Worm (Caenorhabditis elegans) whole organism, young adult: Measurements from ENCODE around the gene T16G12.4.

Source experiments
- B0261.1 ChIP-seq: sonication (generic microtip); optimal IDR thresholded peaks from 2 replicates; lab custom pipeline; 2016; ENCODE audit warnings: mild to moderate bottlenecking, missing genetic modification characterization, moderate library complexity, missing compliant biosample characterization
- F39B2.1 ChIP-seq: fragments of 200-800 bp; sonication (Bioruptor generic); IDR thresholded peaks from 2 replicates; pipeline ENCODE4 v1.3.6; 2022; ENCODE audit warnings: missing genetic modification reagents, missing genetic modification characterization, missing compliant biosample characterization
- ama-1 ChIP-seq, 3 experiments: fragments of 150-350 bp in 1 of 3; sonication (generic microtip) in 2 of 3; optimal IDR thresholded peaks; 2 replicates each; lab custom pipeline; 2014 to 2018; ENCODE audit warnings: missing biosample characterization in 2 of 3, missing genetic modification characterization in 2 of 3, missing genetic modification reagents in 2 of 3
- bed-2 ChIP-seq: fragments of 200-800 bp; sonication (Bioruptor generic); IDR thresholded peaks from 2 replicates; pipeline ENCODE4 v1.3.6; 2022; ENCODE audit warnings: missing genetic modification reagents, missing genetic modification characterization, missing compliant biosample characterization
- lag-1 ChIP-seq: fragments of 200-800 bp; sonication (Bioruptor generic); IDR thresholded peaks from 2 replicates; pipeline ENCODE4 v1.3.6; 2022; ENCODE audit warnings: missing genetic modification reagents, missing genetic modification characterization, missing compliant biosample characterization
- madf-3 ChIP-seq: fragments of 200-800 bp; sonication (Bioruptor generic); IDR thresholded peaks from 2 replicates; pipeline ENCODE4 v1.3.6; 2022; ENCODE audit warnings: missing genetic modification reagents, missing genetic modification characterization, missing compliant biosample characterization
- nhr-80 ChIP-seq: sonication (generic microtip); optimal IDR thresholded peaks from 2 replicates; lab custom pipeline; 2016; ENCODE audit warnings: missing genetic modification characterization, missing compliant biosample characterization
- pha-4 ChIP-seq: fragments of 150-350 bp; sonication (generic microtip); optimal IDR thresholded peaks from 2 replicates; lab custom pipeline; 2014; ENCODE audit warnings: missing biosample characterization, missing genetic modification reagents, missing genetic modification characterization
- rec-8 ChIP-seq, 2 experiments: sonication (generic microtip); optimal IDR thresholded peaks; 2 replicates each; lab custom pipeline; 2016; ENCODE audit warnings: mild to moderate bottlenecking in 2 of 2, missing genetic modification characterization in 2 of 2, missing genetic modification reagents in 2 of 2, missing genotype in 2 of 2, missing biosample characterization in 1 of 2, missing compliant biosample characterization in 1 of 2, moderate library complexity in 1 of 2
- snpc-4 ChIP-seq, 5 experiments: fragments of 150-350 bp in 1 of 5; sonication (generic microtip) in 4 of 5; optimal IDR thresholded peaks; 2 replicates each; lab custom pipeline; 2014 to 2018; ENCODE audit warnings: missing genetic modification characterization in 5 of 5, missing biosample characterization in 3 of 5, antibody characterized with exemption in 2 of 5, mild to moderate bottlenecking in 2 of 5, missing compliant biosample characterization in 2 of 5, missing genotype in 2 of 5, moderate library complexity in 2 of 5, missing genetic modification reagents in 1 of 5
- somi-1 ChIP-seq: fragments of 200-800 bp; sonication (Bioruptor generic); optimal IDR thresholded peaks from 2 replicates; lab custom pipeline; 2018; ENCODE audit warnings: mild to moderate bottlenecking, missing genetic modification characterization, missing compliant biosample characterization
- ztf-28 ChIP-seq: fragments of 200-800 bp; sonication (Bioruptor generic); IDR thresholded peaks from 2 replicates; pipeline ENCODE4 v1.3.6; 2022; ENCODE audit warnings: missing genetic modification reagents, missing genetic modification characterization, missing compliant biosample characterization

DNA sequence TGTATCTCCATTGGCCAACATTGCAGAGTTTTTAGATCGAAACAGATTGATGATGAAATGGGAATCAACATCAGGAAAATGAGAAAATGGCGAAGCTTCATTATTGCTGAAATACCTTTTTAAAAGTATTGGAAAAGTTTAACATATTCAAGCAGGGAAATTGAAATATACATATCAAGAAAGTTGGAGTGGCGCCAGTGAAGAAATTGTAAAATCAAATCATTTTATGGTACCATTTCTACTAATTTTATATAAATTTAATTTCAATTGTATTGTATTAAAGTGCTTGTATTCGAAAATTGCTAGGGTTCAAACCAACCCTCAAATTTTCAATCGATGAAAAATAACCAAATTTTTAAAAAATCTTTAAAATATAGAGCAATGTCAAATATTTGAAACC, 48.8 kb downstream of the T16G12.4 start, which contains the start of gene srt-55:
- TF ChIP-seq F39B2.1 (GFP tag; lab: Robert Waterston, UW): no peak
- no peak for TF ChIP-seq pha-4 (tag; lab: Kevin White, UChicago)
- TF ChIP-seq rec-8 (tag; optimal IDR thresholded peaks at IDR 0.05; lab: Kevin White, UChicago): no peak
- no peak for TF ChIP-seq bed-2 (GFP tag; lab: Robert Waterston, UW)
- TF ChIP-seq nhr-80: no peak
- no peak for TF ChIP-seq snpc-4 (GFP tag; optimal IDR thresholded peaks at IDR 0.05; lab: Kevin White, UChicago)
- no peak for TF ChIP-seq snpc-4 (tag; optimal IDR thresholded peaks at IDR 0.05; lab: Kevin White, UChicago)
- no peak for TF ChIP-seq lag-1 (GFP tag; lab: Robert Waterston, UW)
- no peak for TF ChIP-seq ztf-28 (GFP tag; lab: Robert Waterston, UW)
- no peak for TF ChIP-seq somi-1 (GFP tag; lab: Kevin White, UChicago)
- no peak for TF ChIP-seq B0261.1 (tag; lab: Kevin White, UChicago)
- no peak for TF ChIP-seq ama-1 (optimal IDR thresholded peaks at IDR 0.05; lab: Kevin White, UChicago)
- TF ChIP-seq ama-1 (GFP tag; optimal IDR thresholded peaks at IDR 0.05; lab: Kevin White, UChicago): no peak
- TF ChIP-seq madf-3: no peak
